Worm (Caenorhabditis elegans) whole organism, mixed stage, embryonic: ENCODE results near the gene R148.8.

ENCODE experiments used
- M03D4.4 ChIP-seq: sonication (generic microtip); optimal IDR thresholded peaks from 2 replicates; lab custom pipeline; 2017; ENCODE audit warnings: mild to moderate bottlenecking, missing genetic modification characterization, missing compliant biosample characterization
- bed-3 ChIP-seq: fragments of 200-800 bp; sonication (Bioruptor generic); optimal IDR thresholded peaks from 3 replicates; lab custom pipeline; 2018; ENCODE audit warnings: mild to moderate bottlenecking, missing genetic modification characterization, moderate library complexity, missing compliant biosample characterization
- ceh-39 ChIP-seq: fragments of 150-350 bp; optimal IDR thresholded peaks from 2 replicates; lab custom pipeline; 2014; ENCODE audit warnings: missing biosample characterization, missing genetic modification characterization
- ceh-83 ChIP-seq: fragments of 200-800 bp; sonication (Bioruptor generic); optimal IDR thresholded peaks from 2 replicates; lab custom pipeline; 2018; ENCODE audit warnings: mild to moderate bottlenecking, missing genetic modification characterization, missing compliant biosample characterization
- ces-1 ChIP-seq: fragments of 150-350 bp; optimal IDR thresholded peaks from 2 replicates; lab custom pipeline; 2014; ENCODE audit warnings: missing biosample characterization, missing genetic modification reagents, missing genetic modification characterization
- cnd-1 ChIP-seq: fragments of 200-800 bp; sonication (Bioruptor generic); optimal IDR thresholded peaks from 2 replicates; lab custom pipeline; 2018; ENCODE audit warnings: mild to moderate bottlenecking, missing genetic modification characterization, missing compliant biosample characterization
- drap-1 ChIP-seq: fragments of 200-800 bp; sonication (Bioruptor generic); optimal IDR thresholded peaks from 3 replicates; lab custom pipeline; 2018; ENCODE audit warnings: mild to moderate bottlenecking, missing genetic modification characterization, missing compliant biosample characterization
- elt-1 ChIP-seq: sonication (generic microtip); optimal IDR thresholded peaks from 2 replicates; lab custom pipeline; 2017; ENCODE audit warnings: missing genetic modification characterization, mild to moderate bottlenecking, missing compliant biosample characterization, antibody characterized with exemption, moderate library complexity, borderline replicate concordance; ENCODE audit not compliant: insufficient read depth
- elt-3 ChIP-seq: fragments of 150-350 bp; optimal IDR thresholded peaks from 2 replicates; lab custom pipeline; 2014; ENCODE audit warnings: missing biosample characterization, missing genetic modification characterization
- flh-1 ChIP-seq: fragments of 200-800 bp; sonication (Bioruptor generic); optimal IDR thresholded peaks from 2 replicates; lab custom pipeline; 2018; ENCODE audit warnings: mild to moderate bottlenecking, missing genetic modification characterization, moderate library complexity, missing compliant biosample characterization
- ham-2 ChIP-seq: fragments of 200-800 bp; sonication (Bioruptor generic); optimal IDR thresholded peaks from 2 replicates; lab custom pipeline; 2018; ENCODE audit warnings: mild to moderate bottlenecking, missing genetic modification characterization, missing compliant biosample characterization
- hlh-1 ChIP-seq: fragments of 150-350 bp; optimal IDR thresholded peaks from 2 replicates; lab custom pipeline; 2014; ENCODE audit warnings: missing biosample characterization, missing genetic modification reagents, missing genetic modification characterization
- lin-13 ChIP-seq: fragments of 150-350 bp; optimal IDR thresholded peaks from 2 replicates; lab custom pipeline; 2014; ENCODE audit warnings: missing biosample characterization, missing genetic modification characterization
- lin-32 ChIP-seq: fragments of 200-800 bp; sonication (Bioruptor generic); optimal IDR thresholded peaks from 2 replicates; lab custom pipeline; 2018; ENCODE audit warnings: mild to moderate bottlenecking, missing genetic modification characterization, missing compliant biosample characterization
- lsy-2 ChIP-seq: fragments of 150-350 bp; optimal IDR thresholded peaks from 2 replicates; lab custom pipeline; 2014; ENCODE audit warnings: missing biosample characterization, missing genetic modification characterization
- mab-5 ChIP-seq: fragments of 150-350 bp; optimal IDR thresholded peaks from 2 replicates; lab custom pipeline; 2014; ENCODE audit warnings: missing biosample characterization, missing genetic modification characterization
- mep-1 ChIP-seq: fragments of 150-350 bp; optimal IDR thresholded peaks from 2 replicates; lab custom pipeline; 2017; ENCODE audit warnings: missing biosample characterization, missing genetic modification reagents, missing genetic modification characterization, inconsistent platforms
- mls-2 ChIP-seq: sonication (generic microtip); optimal IDR thresholded peaks from 2 replicates; lab custom pipeline; 2016; ENCODE audit warnings: mild to moderate bottlenecking, missing genetic modification characterization, moderate library complexity, missing compliant biosample characterization
- nhr-12 ChIP-seq: fragments of 150-350 bp; optimal IDR thresholded peaks from 2 replicates; lab custom pipeline; 2014; ENCODE audit warnings: missing biosample characterization, missing genetic modification characterization
- nhr-2 ChIP-seq: fragments of 150-350 bp; optimal IDR thresholded peaks from 2 replicates; lab custom pipeline; 2014; ENCODE audit warnings: missing biosample characterization, missing genetic modification characterization
- nhr-237 ChIP-seq: fragments of 150-350 bp; optimal IDR thresholded peaks from 2 replicates; lab custom pipeline; 2014; ENCODE audit warnings: missing biosample characterization, missing genetic modification characterization
- nhr-76 ChIP-seq: sonication (generic microtip); optimal IDR thresholded peaks from 2 replicates; lab custom pipeline; 2017; ENCODE audit warnings: missing biosample characterization, missing genetic modification characterization
- pha-4 ChIP-seq: fragments of 150-350 bp; optimal IDR thresholded peaks from 2 replicates; lab custom pipeline; 2018; ENCODE audit warnings: missing biosample characterization, missing genetic modification reagents, missing genetic modification characterization
- sem-2 ChIP-seq: fragments of 200-800 bp; sonication (Bioruptor generic); optimal IDR thresholded peaks from 2 replicates; lab custom pipeline; 2018; ENCODE audit warnings: mild to moderate bottlenecking, missing genetic modification characterization, missing compliant biosample characterization
- snpc-4 ChIP-seq: fragments of 150-350 bp; optimal IDR thresholded peaks from 2 replicates; lab custom pipeline; 2014; ENCODE audit warnings: missing biosample characterization, missing genetic modification characterization
- sptf-1 ChIP-seq: sonication (generic microtip); optimal IDR thresholded peaks from 2 replicates; lab custom pipeline; 2017; ENCODE audit warnings: mild to moderate bottlenecking, missing genetic modification characterization, moderate library complexity, missing compliant biosample characterization
- tbx-8 ChIP-seq: fragments of 200-800 bp; sonication (Bioruptor generic); optimal IDR thresholded peaks from 2 replicates; lab custom pipeline; 2018; ENCODE audit warnings: mild to moderate bottlenecking, missing genetic modification characterization, moderate library complexity, missing compliant biosample characterization
- unc-39 ChIP-seq: fragments of 150-350 bp; optimal IDR thresholded peaks from 2 replicates; lab custom pipeline; 2014; ENCODE audit warnings: missing biosample characterization, missing genetic modification characterization
- unc-62 ChIP-seq: fragments of 150-350 bp; optimal IDR thresholded peaks from 2 replicates; lab custom pipeline; 2014; ENCODE audit warnings: missing biosample characterization, missing genetic modification reagents, missing genetic modification characterization
- zip-8 ChIP-seq: fragments of 150-350 bp; optimal IDR thresholded peaks from 2 replicates; lab custom pipeline; 2014; ENCODE audit warnings: missing biosample characterization, missing genetic modification characterization
- ztf-11 ChIP-seq: fragments of 150-350 bp; optimal IDR thresholded peaks from 2 replicates; lab custom pipeline; 2014; ENCODE audit warnings: missing biosample characterization, missing genetic modification characterization

The R148.8 gene

DNA sequence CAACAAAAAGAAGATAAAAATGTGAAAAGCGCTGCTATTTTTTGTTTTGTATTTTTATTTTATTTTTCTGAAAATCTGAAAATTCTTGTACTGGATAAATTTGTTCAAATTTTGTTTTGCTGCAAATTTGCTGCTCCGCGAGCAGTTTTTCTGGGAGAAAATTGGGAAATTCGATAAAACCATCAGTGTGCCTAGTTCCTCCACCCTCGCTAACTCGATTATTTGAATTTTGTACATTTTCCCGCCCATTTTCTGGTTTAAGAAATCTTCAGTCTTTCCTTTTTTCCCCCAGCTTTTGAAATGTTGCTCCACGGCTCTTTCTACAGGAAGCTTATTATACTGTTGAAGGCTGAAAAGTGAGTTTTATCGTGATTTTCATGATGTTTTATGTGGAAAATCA is at the start of gene R148.8:
R148.8 (plus strand) TSS at position 301 of the 400 bp plus-strand sequence.
- no peak for TF ChIP-seq unc-62 (GFP tag; lab: Kevin White, UChicago)
- no peak for TF ChIP-seq mab-5 (tag; lab: Kevin White, UChicago)
- TF ChIP-seq unc-39 (tag; lab: Kevin White, UChicago): no peak
- no peak for TF ChIP-seq nhr-237 (tag; lab: Kevin White, UChicago)

DNA sequence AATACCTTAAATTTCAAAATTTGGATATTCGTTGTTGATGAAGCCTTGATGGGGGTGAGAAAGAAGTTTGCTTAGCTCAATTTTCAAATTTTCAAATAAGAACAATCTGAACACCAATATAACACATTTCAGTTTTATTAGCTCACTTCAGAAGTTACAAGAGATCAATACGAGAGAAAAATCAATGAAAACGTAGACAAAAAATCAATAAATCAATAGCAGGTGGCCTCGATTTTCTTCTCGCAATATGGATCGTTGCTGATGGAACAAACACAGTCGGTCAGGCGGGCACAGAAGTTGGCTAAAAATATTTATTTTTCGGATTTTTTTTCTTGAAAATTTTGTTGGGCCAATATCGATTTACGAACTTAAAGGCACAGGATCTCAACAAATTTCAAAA is 49.2 kb upstream of the R148.8 start:
- TF ChIP-seq unc-39 (tag; lab: Kevin White, UChicago) (no peak), hlh-1 (no peak), ceh-39 (no peak), ceh-83 (GFP tag; lab: Kevin White, UChicago) (no peak), nhr-2 (tag; lab: Kevin White, UChicago) (no peak), snpc-4 (tag; lab: Kevin White, UChicago) (no peak), zip-8 (tag; lab: Kevin White, UChicago) (no peak), elt-1 (no peak), nhr-76 (tag; lab: Kevin White, UChicago) (no peak), bed-3 (no peak)
- TF ChIP-seq, all 35 proteins: peak for 0

DNA sequence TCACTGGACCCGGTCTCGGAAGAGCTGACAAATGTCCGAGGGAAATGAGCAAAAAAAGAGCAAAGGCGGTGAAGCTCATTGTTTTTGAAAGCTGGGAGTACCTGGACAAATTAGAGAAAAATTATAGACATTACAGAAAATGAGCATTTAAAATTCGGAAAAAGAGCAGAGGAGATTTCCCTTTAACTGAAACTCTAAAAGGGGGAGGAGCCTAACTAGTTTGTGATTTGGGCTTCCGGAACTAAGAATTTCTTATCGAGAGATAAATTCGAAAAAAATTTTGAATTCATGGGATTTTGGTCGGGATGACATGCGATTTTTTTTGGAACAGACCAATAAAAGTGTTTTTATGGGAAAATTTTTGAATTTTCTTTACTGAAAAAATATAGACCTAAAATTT is 47.6 kb upstream of the R148.8 start, which contains the start of gene C44B11.4:
C44B11.4 (minus strand) TSS at position 101 of the 400 bp plus-strand sequence.
- TF ChIP-seq mab-5 (tag; lab: Kevin White, UChicago): no peak
- TF ChIP-seq zip-8 (tag; lab: Kevin White, UChicago): no peak
- no peak for TF ChIP-seq ceh-39
- TF ChIP-seq lsy-2: no peak
- TF ChIP-seq ztf-11 (tag; lab: Kevin White, UChicago): no peak
- TF ChIP-seq lin-13: no peak
- no peak for TF ChIP-seq snpc-4 (tag; lab: Kevin White, UChicago)
- no peak for TF ChIP-seq mls-2 (tag; lab: Kevin White, UChicago)
- no peak for TF ChIP-seq lin-32 (GFP tag; lab: Kevin White, UChicago)
- no peak for TF ChIP-seq nhr-12 (tag; lab: Kevin White, UChicago)

DNA sequence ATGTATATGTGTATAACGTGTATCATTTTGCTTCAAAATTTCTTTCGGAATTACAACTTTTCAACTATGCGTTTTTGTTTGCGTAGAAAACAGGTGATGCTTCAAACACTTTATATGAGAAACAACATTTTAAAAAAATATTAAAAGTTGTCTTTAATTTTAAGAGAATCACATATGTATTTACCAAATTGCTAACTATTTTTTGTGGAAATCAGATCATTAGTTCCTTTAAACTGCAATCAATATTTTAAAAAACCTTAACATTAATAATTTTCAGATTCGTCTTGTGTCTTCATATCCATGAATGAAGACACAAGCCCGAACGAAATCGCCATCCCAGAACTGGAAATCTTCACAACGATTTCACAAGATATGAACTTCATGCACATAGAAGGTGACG is 38.4 kb upstream of the R148.8 start, which contains the start of gene C44B11.6:
C44B11.6 (plus strand) TSS at position 301 of the 400 bp plus-strand sequence.
- TF ChIP-seq snpc-4 (tag; lab: Kevin White, UChicago) (no peak), sptf-1 (tag; lab: Kevin White, UChicago) (no peak), unc-62 (GFP tag; lab: Kevin White, UChicago) (no peak), nhr-12 (tag; lab: Kevin White, UChicago) (no peak), ces-1 (GFP tag; lab: Kevin White, UChicago) (no peak), ceh-39 (no peak), nhr-76 (tag; lab: Kevin White, UChicago) (no peak), pha-4 (tag; lab: Kevin White, UChicago) (no peak), ceh-83 (GFP tag; lab: Kevin White, UChicago) (no peak), hlh-1 (no peak), nhr-237 (tag; lab: Kevin White, UChicago) (no peak), M03D4.4 (tag; lab: Kevin White, UChicago) (no peak), mep-1 (no peak)
- TF ChIP-seq, all 35 proteins: peak for 0

DNA sequence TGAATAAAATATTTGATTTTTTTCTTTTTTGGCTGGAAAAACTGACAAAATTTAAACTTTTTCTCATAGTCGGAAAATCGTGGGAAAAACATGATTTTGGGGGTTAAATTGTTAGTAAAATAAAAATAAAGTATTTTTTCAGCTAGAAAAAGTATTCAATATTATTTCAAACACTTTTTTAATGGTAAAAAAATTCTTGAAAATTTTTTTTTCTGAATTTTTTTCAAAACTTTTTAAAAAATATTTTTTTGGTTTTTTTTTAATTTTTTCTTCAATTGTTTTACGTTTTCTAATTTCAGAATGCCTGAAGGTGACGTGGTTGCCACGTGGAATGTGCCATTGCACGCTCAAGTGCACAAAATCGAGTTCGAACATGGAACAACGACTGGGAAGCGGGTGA is 36.3 kb upstream of the R148.8 start, which contains the start of gene C44B11.1:
C44B11.1 (plus strand) TSS at position 301 of the 400 bp plus-strand sequence.
- TF ChIP-seq lsy-2: no peak
- no peak for TF ChIP-seq sem-2 (GFP tag; lab: Kevin White, UChicago)
- no peak for TF ChIP-seq lin-13
- TF ChIP-seq ham-2 (GFP tag; lab: Kevin White, UChicago): no peak
- TF ChIP-seq bed-3: no peak
- no peak for TF ChIP-seq nhr-76 (tag; lab: Kevin White, UChicago)
- no peak for TF ChIP-seq cnd-1 (tag; lab: Kevin White, UChicago)
- TF ChIP-seq sptf-1 (tag; lab: Kevin White, UChicago): no peak
- TF ChIP-seq pha-4 (tag; lab: Kevin White, UChicago): no peak
- no peak for TF ChIP-seq tbx-8
- TF ChIP-seq unc-39 (tag; lab: Kevin White, UChicago): no peak
- TF ChIP-seq nhr-2 (tag; lab: Kevin White, UChicago): no peak
- TF ChIP-seq flh-1: no peak
- TF ChIP-seq nhr-12 (tag; lab: Kevin White, UChicago): no peak
- no peak for TF ChIP-seq drap-1 (GFP tag; lab: Kevin White, UChicago)
- TF ChIP-seq elt-3: no peak
- no peak for TF ChIP-seq snpc-4 (tag; lab: Kevin White, UChicago)
- TF ChIP-seq ceh-83 (GFP tag; lab: Kevin White, UChicago): no peak
- TF ChIP-seq ces-1 (GFP tag; lab: Kevin White, UChicago): no peak
